Fruit fly (Drosophila melanogaster): ENCODE results near the gene CG11458.

DNA sequence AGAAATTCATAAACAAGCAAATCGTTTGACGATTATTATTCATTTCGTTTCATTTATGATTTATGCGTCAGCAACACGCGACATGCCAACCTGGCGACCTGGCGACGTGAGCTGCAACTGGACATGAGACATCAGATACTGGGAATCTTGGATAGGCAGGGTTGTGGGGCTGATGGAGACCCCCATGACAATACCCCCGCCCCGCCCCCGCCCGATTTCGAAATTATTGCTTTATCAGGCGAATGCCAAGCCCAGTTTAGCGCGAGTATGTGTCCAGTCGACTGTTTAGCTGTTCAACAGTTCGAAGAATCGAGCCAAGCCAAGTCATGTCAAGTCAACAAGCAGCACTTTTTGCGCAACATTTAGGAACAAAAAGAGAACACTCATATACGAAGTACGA, 41.3 kb downstream of the CG11458 start:
- no peak for TF ChIP-seq psq (optimal IDR thresholded peaks at IDR 0.05)
- no peak for TF ChIP-seq insv (optimal IDR thresholded peaks at IDR 0.05)
- no peak for TF ChIP-seq h (optimal IDR thresholded peaks at IDR 0.05)
- TF ChIP-seq Myc (optimal IDR thresholded peaks at IDR 0.05), result no peak
